Worm (Caenorhabditis elegans) whole organism, L1 larva: ENCODE measurements around the gene pqn-96.
A peak's percentile ranks its signal among the peaks of the same experiment; 100 is the strongest.

Experiments used
- C04F5.9 ChIP-seq: sonication (generic microtip); optimal IDR thresholded peaks from 2 replicates; lab custom pipeline; 2016; ENCODE audit warnings: missing genetic modification characterization, missing compliant biosample characterization
- C16A3.4 ChIP-seq: fragments of 150-350 bp; optimal IDR thresholded peaks from 2 replicates; lab custom pipeline; 2014; ENCODE audit warnings: missing biosample characterization, missing genetic modification characterization
- F16B12.6 ChIP-seq: fragments of 150-350 bp; optimal IDR thresholded peaks from 2 replicates; lab custom pipeline; 2014; ENCODE audit warnings: missing biosample characterization, missing genetic modification characterization
- Y116A8C.19 ChIP-seq: sonication (generic microtip); optimal IDR thresholded peaks from 2 replicates; lab custom pipeline; 2016; ENCODE audit warnings: missing compliant biosample characterization, missing genetic modification characterization, borderline replicate concordance
- aha-1 ChIP-seq: fragments of 150-350 bp; optimal IDR thresholded peaks from 2 replicates; lab custom pipeline; 2014; ENCODE audit warnings: missing biosample characterization, missing genetic modification characterization
- aly-2 ChIP-seq: fragments of 150-350 bp; optimal IDR thresholded peaks from 2 replicates; lab custom pipeline; 2014; ENCODE audit warnings: missing biosample characterization, missing genetic modification characterization
- ama-1 ChIP-seq: fragments of 150-350 bp; optimal IDR thresholded peaks from 2 replicates; lab custom pipeline; 2014
- blmp-1 ChIP-seq: fragments of 150-350 bp; optimal IDR thresholded peaks from 2 replicates; lab custom pipeline; 2014; ENCODE audit warnings: missing biosample characterization, missing genetic modification characterization
- ceh-8 ChIP-seq: fragments of 200-800 bp; sonication (Bioruptor generic); optimal IDR thresholded peaks from 2 replicates; lab custom pipeline; 2018; ENCODE audit warnings: mild to moderate bottlenecking, missing genetic modification characterization, moderate library complexity, missing compliant biosample characterization
- ceh-88 ChIP-seq: fragments of 200-800 bp; sonication (Bioruptor generic); IDR thresholded peaks from 2 replicates; pipeline ENCODE4 v1.3.6; 2022; ENCODE audit warnings: missing genetic modification characterization, missing compliant biosample characterization
- dpl-1 ChIP-seq, 3 experiments: fragments of 150-350 bp in 2 of 3; sonication (generic microtip) in 1 of 3; optimal IDR thresholded peaks; 2 replicates each; lab custom pipeline; 2014 to 2017; ENCODE audit warnings: missing biosample characterization in 3 of 3, missing genetic modification characterization in 3 of 3, missing genetic modification reagents in 3 of 3
- dsc-1 ChIP-seq: sonication (generic microtip); optimal IDR thresholded peaks from 2 replicates; lab custom pipeline; 2016; ENCODE audit warnings: mild to moderate bottlenecking, missing genetic modification characterization, missing compliant biosample characterization
- efl-1 ChIP-seq, 4 experiments: fragments of 150-350 bp; optimal IDR thresholded peaks in 3 of 4; peaks in 1 of 4; 1 replicate in 1 of 4; 2 replicates in 3 of 4; lab custom pipeline; 2014; ENCODE audit warnings: missing biosample characterization in 2 of 4, missing genetic modification characterization in 2 of 4, missing genetic modification reagents in 2 of 4
- efl-3 ChIP-seq: fragments of 200-800 bp; sonication (Bioruptor generic); optimal IDR thresholded peaks from 2 replicates; lab custom pipeline; 2018; ENCODE audit warnings: mild to moderate bottlenecking, missing genetic modification characterization, missing compliant biosample characterization
- egl-13 ChIP-seq: sonication (generic microtip); optimal IDR thresholded peaks from 2 replicates; lab custom pipeline; 2016; ENCODE audit warnings: missing genotype, missing genetic modification reagents, missing genetic modification characterization, missing compliant biosample characterization
- egl-27 ChIP-seq, 2 experiments: fragments of 150-350 bp in 1 of 2; sonication (generic microtip); optimal IDR thresholded peaks; 3 replicates each; lab custom pipeline; 2017 to 2018; ENCODE audit warnings: missing biosample characterization in 2 of 2, missing genetic modification characterization in 2 of 2, missing genetic modification reagents in 2 of 2
- elt-3 ChIP-seq, 6 experiments: fragments of 150-350 bp in 1 of 6; sonication (generic microtip); optimal IDR thresholded peaks; 2 replicates each; lab custom pipeline; 2017 to 2018; ENCODE audit warnings: missing biosample characterization in 6 of 6, missing genetic modification characterization in 6 of 6, inconsistent platforms in 1 of 6
- ets-5 ChIP-seq: fragments of 200-800 bp; sonication (Bioruptor generic); IDR thresholded peaks from 2 replicates; pipeline ENCODE4 v1.3.6; 2022; ENCODE audit warnings: missing genetic modification characterization, missing compliant biosample characterization
- fkh-10 ChIP-seq: sonication (generic microtip); optimal IDR thresholded peaks from 2 replicates; lab custom pipeline; 2017; ENCODE audit warnings: missing biosample characterization, missing genetic modification reagents, missing genetic modification characterization
- fkh-4 ChIP-seq: sonication (generic microtip); optimal IDR thresholded peaks from 2 replicates; lab custom pipeline; 2016; ENCODE audit warnings: missing compliant biosample characterization, missing genetic modification characterization, borderline replicate concordance
- fos-1 ChIP-seq: fragments of 150-350 bp; optimal IDR thresholded peaks from 2 replicates; lab custom pipeline; 2014; ENCODE audit warnings: missing biosample characterization, missing genetic modification characterization
- hlh-17 ChIP-seq: fragments of 200-800 bp; sonication (Bioruptor generic); optimal IDR thresholded peaks from 2 replicates; lab custom pipeline; 2018; ENCODE audit warnings: missing genetic modification characterization, mild to moderate bottlenecking, missing compliant biosample characterization, moderate library complexity, borderline replicate concordance
- hlh-4 ChIP-seq: sonication (generic microtip); optimal IDR thresholded peaks from 2 replicates; lab custom pipeline; 2016; ENCODE audit warnings: mild to moderate bottlenecking, missing genetic modification characterization, missing compliant biosample characterization
- hpl-2 ChIP-seq: fragments of 150-350 bp; optimal IDR thresholded peaks from 2 replicates; lab custom pipeline; 2014; ENCODE audit warnings: missing biosample characterization, missing genetic modification reagents, missing genetic modification characterization
- isw-1 ChIP-seq: fragments of 200-800 bp; sonication (Bioruptor generic); IDR thresholded peaks from 2 replicates; pipeline ENCODE4 v1.3.6; 2022; ENCODE audit warnings: missing genetic modification characterization, missing compliant biosample characterization
- lin-13 ChIP-seq: fragments of 150-350 bp; optimal IDR thresholded peaks from 2 replicates; lab custom pipeline; 2014; ENCODE audit warnings: missing biosample characterization, missing genetic modification reagents, missing genetic modification characterization
- lin-35 ChIP-seq, 2 experiments: fragments of 150-350 bp; optimal IDR thresholded peaks; 2 replicates each; lab custom pipeline; 2014; ENCODE audit warnings: missing biosample characterization in 2 of 2, missing genetic modification characterization in 2 of 2, missing genetic modification reagents in 2 of 2
- lin-39 ChIP-seq: fragments of 150-350 bp; optimal IDR thresholded peaks from 2 replicates; lab custom pipeline; 2014; ENCODE audit warnings: missing biosample characterization, missing genetic modification reagents, missing genetic modification characterization
- lir-3 ChIP-seq: sonication (generic microtip); optimal IDR thresholded peaks from 2 replicates; lab custom pipeline; 2016; ENCODE audit warnings: mild to moderate bottlenecking, missing genetic modification characterization, moderate library complexity, missing compliant biosample characterization; ENCODE audit not compliant: poor library complexity
- lsy-2 ChIP-seq, 2 experiments: fragments of 150-350 bp; optimal IDR thresholded peaks; 2 replicates each; lab custom pipeline; 2014; ENCODE audit warnings: missing biosample characterization in 2 of 2, missing genetic modification characterization in 2 of 2
- mdl-1 ChIP-seq, 2 experiments: fragments of 150-350 bp; optimal IDR thresholded peaks; 2 replicates each; lab custom pipeline; 2014 to 2017; ENCODE audit warnings: missing biosample characterization in 2 of 2, missing genetic modification characterization in 2 of 2, inconsistent platforms in 1 of 2
- mef-2 ChIP-seq: fragments of 150-350 bp; optimal IDR thresholded peaks from 2 replicates; lab custom pipeline; 2014; ENCODE audit warnings: missing biosample characterization, missing genetic modification characterization
- mep-1 ChIP-seq: fragments of 150-350 bp; optimal IDR thresholded peaks from 2 replicates; lab custom pipeline; 2014; ENCODE audit warnings: missing biosample characterization, missing genetic modification characterization
- nhr-11 ChIP-seq: fragments of 150-350 bp; optimal IDR thresholded peaks from 2 replicates; lab custom pipeline; 2014; ENCODE audit warnings: missing biosample characterization, missing genetic modification characterization
- nhr-19 ChIP-seq: fragments of 200-800 bp; sonication (Bioruptor generic); conservative IDR thresholded peaks from 2 replicates; pipeline ENCODE4 v1.3.6; 2022; ENCODE audit warnings: missing genetic modification characterization, missing compliant biosample characterization
- nhr-20 ChIP-seq: sonication (generic microtip); optimal IDR thresholded peaks from 2 replicates; lab custom pipeline; 2016; ENCODE audit warnings: mild to moderate bottlenecking, missing genetic modification characterization, missing compliant biosample characterization
- nhr-28 ChIP-seq: fragments of 150-350 bp; optimal IDR thresholded peaks from 2 replicates; lab custom pipeline; 2014; ENCODE audit warnings: missing biosample characterization, missing genetic modification characterization
- nhr-47 ChIP-seq: sonication (generic microtip); optimal IDR thresholded peaks from 2 replicates; lab custom pipeline; 2016; ENCODE audit warnings: mild to moderate bottlenecking, missing genetic modification characterization, moderate library complexity, missing compliant biosample characterization
- nhr-77 ChIP-seq: fragments of 150-350 bp; optimal IDR thresholded peaks from 2 replicates; lab custom pipeline; 2014; ENCODE audit warnings: missing biosample characterization, missing genetic modification characterization
- nhr-84 ChIP-seq: sonication (generic microtip); optimal IDR thresholded peaks from 2 replicates; lab custom pipeline; 2017; ENCODE audit warnings: missing biosample characterization, missing genetic modification characterization
- pax-3 ChIP-seq: fragments of 200-800 bp; sonication (Bioruptor generic); optimal IDR thresholded peaks from 2 replicates; lab custom pipeline; 2018; ENCODE audit warnings: mild to moderate bottlenecking, missing genetic modification characterization, moderate library complexity, missing compliant biosample characterization
- rnt-1 ChIP-seq: sonication (generic microtip); optimal IDR thresholded peaks from 2 replicates; lab custom pipeline; 2016; ENCODE audit warnings: mild to moderate bottlenecking, missing genetic modification characterization, moderate library complexity, missing compliant biosample characterization
- skn-1 ChIP-seq: fragments of 150-350 bp; optimal IDR thresholded peaks from 2 replicates; lab custom pipeline; 2014; ENCODE audit warnings: missing biosample characterization, missing genetic modification characterization
- snpc-4 ChIP-seq: fragments of 150-350 bp; optimal IDR thresholded peaks from 2 replicates; lab custom pipeline; 2014; ENCODE audit warnings: missing biosample characterization, missing genetic modification characterization
- snu-23 ChIP-seq: sonication (generic microtip); optimal IDR thresholded peaks from 2 replicates; lab custom pipeline; 2016; ENCODE audit warnings: missing genetic modification characterization, missing compliant biosample characterization
- swsn-7 ChIP-seq: sonication (generic microtip); optimal IDR thresholded peaks from 2 replicates; lab custom pipeline; 2016; ENCODE audit warnings: missing genetic modification characterization, missing compliant biosample characterization
- tlp-1 ChIP-seq: fragments of 150-350 bp; optimal IDR thresholded peaks from 2 replicates; lab custom pipeline; 2014; ENCODE audit warnings: missing biosample characterization, missing genetic modification characterization
- unc-30 ChIP-seq: sonication (generic microtip); optimal IDR thresholded peaks from 2 replicates; lab custom pipeline; 2017; ENCODE audit warnings: missing biosample characterization, missing genetic modification characterization
- unc-62 ChIP-seq: fragments of 150-350 bp; optimal IDR thresholded peaks from 2 replicates; lab custom pipeline; 2014; ENCODE audit warnings: missing biosample characterization, missing genetic modification reagents, missing genetic modification characterization
- unc-86 ChIP-seq: sonication (generic microtip); optimal IDR thresholded peaks from 2 replicates; lab custom pipeline; 2016; ENCODE audit warnings: missing genetic modification characterization, missing compliant biosample characterization
- unc-98 ChIP-seq: fragments of 200-800 bp; sonication (Bioruptor generic); IDR thresholded peaks from 2 replicates; pipeline ENCODE4 v1.3.6; 2022; ENCODE audit warnings: missing genetic modification characterization, missing compliant biosample characterization
- zag-1 ChIP-seq: fragments of 150-350 bp; optimal IDR thresholded peaks from 2 replicates; lab custom pipeline; 2014; ENCODE audit warnings: missing biosample characterization, missing genetic modification characterization

Gene pqn-96

ce11 chrIII:8446940-8447403 is 7.8 kb upstream of the pqn-96 start, which contains the start of gene rpn-3 (continued):
- TF ChIP-seq Y116A8C.19 (no peak), egl-13 (tag; lab: Kevin White, UChicago) (peak; percentile 95), hlh-17 (GFP tag; lab: Kevin White, UChicago) (no peak), hlh-4 (tag; lab: Kevin White, UChicago) (no peak), nhr-84 (tag; lab: Kevin White, UChicago) (no peak), C04F5.9 (tag; lab: Kevin White, UChicago) (peak; percentile 90), aly-2 (tag; lab: Kevin White, UChicago) (peak; percentile 99), blmp-1 (tag; lab: Kevin White, UChicago) (peak; percentile 85), unc-86 (tag; lab: Kevin White, UChicago) (peak; percentile 95), fkh-10 (GFP tag; lab: Kevin White, UChicago) (peak; percentile 89), mef-2 (tag; lab: Kevin White, UChicago) (peak; percentile 69), swsn-7 (tag; lab: Kevin White, UChicago) (peak; percentile 98), fkh-4 (tag; lab: Kevin White, UChicago) (peak; percentile 64), nhr-47 (tag; lab: Kevin White, UChicago) (peak; percentile 98), lin-35 (GFP tag; optimal IDR thresholded peaks at IDR 0.05; lab: Kevin White, UChicago) (peak; percentile 93), pax-3 (peak; percentile 89), fos-1 (peak; percentile 96), nhr-19 (GFP tag; lab: Robert Waterston, UW) (peak; percentile 97), nhr-28 (tag; lab: Kevin White, UChicago) (no peak), ets-5 (GFP tag; lab: Robert Waterston, UW) (no peak), nhr-77 (tag; lab: Kevin White, UChicago) (peak; percentile 95), egl-27 (tag; optimal IDR thresholded peaks at IDR 0.05; lab: Kevin White, UChicago) (peak in 1 of 2 experiments; percentile 30), efl-1 (optimal IDR thresholded peaks at IDR 0.05; lab: Kevin White, UChicago) (peak; percentile 93 to 95), efl-1 (GFP tag; optimal IDR thresholded peaks at IDR 0.05 in 1 of 2; lab: Kevin White, UChicago) (peak; percentile 87 to 98), zag-1 (peak; percentile 63), dsc-1 (tag; lab: Kevin White, UChicago) (peak; percentile 98), snu-23 (GFP tag; lab: Kevin White, UChicago) (peak; percentile 99), F16B12.6 (peak; percentile 23), efl-3 (GFP tag; lab: Kevin White, UChicago) (peak; percentile 69), ceh-88 (peak; percentile 90), C16A3.4 (peak; percentile 99), mdl-1 (tag; optimal IDR thresholded peaks at IDR 0.05; lab: Kevin White, UChicago) (peak in 1 of 2 experiments; percentile 85), tlp-1 (no peak), unc-30 (no peak), unc-62 (GFP tag; lab: Kevin White, UChicago) (no peak), hpl-2 (GFP tag; lab: Kevin White, UChicago) (peak; percentile 67), lir-3 (tag; lab: Kevin White, UChicago) (peak; percentile 82), ama-1 (lab: Kevin White, UChicago) (peak; percentile 77), lin-13 (GFP tag; lab: Kevin White, UChicago) (peak; percentile 94), isw-1 (GFP tag; lab: Robert Waterston, UW) (peak; percentile 98), lin-39 (peak; percentile 95), aha-1 (peak; percentile 71), elt-3 (tag; optimal IDR thresholded peaks at IDR 0.05; lab: Kevin White, UChicago) (peak in 5 of 6 experiments; percentile 27 to 95 (median 90)), dpl-1 (GFP tag; optimal IDR thresholded peaks at IDR 0.05; lab: Kevin White, UChicago) (peak; percentile 87 to 89 (median 89)), lsy-2 (tag; optimal IDR thresholded peaks at IDR 0.05; lab: Kevin White, UChicago) (peak; percentile 97), ceh-8 (peak; percentile 85), snpc-4 (tag; lab: Kevin White, UChicago) (peak; percentile 88), unc-98 (GFP tag; lab: Robert Waterston, UW) (peak; percentile 65; the same call in 1 of the 2 replicates), skn-1 (tag; lab: Kevin White, UChicago) (peak; percentile 100), rnt-1 (tag; lab: Kevin White, UChicago) (peak; percentile 93), mep-1 (peak; percentile 99), nhr-11 (tag; lab: Kevin White, UChicago) (peak; percentile 93), nhr-20 (tag; lab: Kevin White, UChicago) (peak; percentile 98)
